Fruit fly (Drosophila melanogaster): ENCODE measurements around the gene CG15386.
A peak's percentile ranks its signal among the peaks of the same experiment; 100 is the strongest.

The CG15386 gene

DNA sequence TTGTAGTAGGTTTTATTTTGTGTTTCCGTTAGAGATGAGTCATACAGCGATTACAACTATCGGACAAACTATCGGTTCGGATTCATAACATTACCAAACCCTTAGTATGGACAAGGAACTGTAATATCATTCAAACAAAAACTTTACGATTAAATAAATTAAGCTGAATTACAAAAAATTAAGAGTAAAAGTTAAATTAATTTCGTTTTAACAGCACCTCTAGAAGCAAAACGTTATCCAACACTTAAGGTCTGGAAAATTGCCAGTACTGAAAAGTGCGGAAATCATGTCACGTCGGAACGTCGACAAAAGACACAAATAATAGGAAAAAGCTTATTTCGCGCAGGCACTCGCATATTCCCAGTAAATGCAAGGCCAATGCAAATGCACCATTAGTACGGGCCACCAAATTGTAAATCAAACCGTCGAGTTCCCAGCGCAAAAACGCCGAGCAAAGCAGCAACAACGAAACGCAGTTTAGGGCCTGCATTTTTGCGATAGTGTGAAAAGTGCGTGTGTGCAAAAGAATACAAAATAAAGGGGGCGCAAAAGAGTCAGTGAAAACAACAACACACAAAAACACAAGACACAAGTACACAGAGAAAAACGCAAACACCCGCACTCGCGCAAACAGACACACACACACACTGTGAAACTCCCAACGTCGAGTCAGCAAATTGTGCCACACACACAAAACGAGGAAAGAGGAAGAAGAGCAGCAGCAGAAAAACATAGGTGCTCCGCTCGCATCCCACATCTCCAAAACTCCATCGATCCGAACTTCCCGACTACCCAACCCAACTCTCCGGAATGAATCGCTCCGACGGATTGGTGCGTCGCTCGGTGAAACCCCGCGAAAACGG, 9.4 kb upstream of the CG15386 start, which contains the start of the genes CG15387 and sau (continued):
- TF ChIP-seq Bgb (GFP tag; IDR thresholded peaks at IDR 0.05; ENCODE audit: partially characterized antibody) (peak; percentile 88), hb (GFP tag; IDR thresholded peaks at IDR 0.05; ENCODE audit: partially characterized antibody) (peak; percentile 81), row (GFP tag; IDR thresholded peaks at IDR 0.05) (peak; percentile 94), CG3726 (GFP tag; IDR thresholded peaks at IDR 0.05) (peak; percentile 52; the same call in 1 of the 3 replicates), CG16813 (GFP tag; IDR thresholded peaks at IDR 0.05; ENCODE audit: partially characterized antibody) (peak; percentile 94), zfh2 (GFP tag; optimal IDR thresholded peaks at IDR 0.05) (peak; percentile 93), Dref (GFP tag; IDR thresholded peaks at IDR 0.05) (peak; percentile 49), CG13775 (GFP tag; optimal IDR thresholded peaks at IDR 0.05) (peak; percentile 93), CG4282 (GFP tag; optimal IDR thresholded peaks at IDR 0.05) (peak; percentile 88), Hmr (GFP tag; optimal IDR thresholded peaks at IDR 0.05) (peak; percentile 89), Dad (GFP tag; optimal IDR thresholded peaks at IDR 0.05) (peak; percentile 83), CG17829 (tag; optimal IDR thresholded peaks at IDR 0.05) (peak; percentile 93), CG6272 (GFP tag; IDR thresholded peaks at IDR 0.05) (peak; percentile 77), chif (GFP tag; optimal IDR thresholded peaks at IDR 0.05) (peak; percentile 86 to 91), CG2889 (GFP tag; IDR thresholded peaks at IDR 0.05) (peak; percentile 79), tin (GFP tag; optimal IDR thresholded peaks at IDR 0.05) (peak; percentile 90), lmd (GFP tag; IDR thresholded peaks at IDR 0.05) (peak; percentile 82), PHDP (tag; optimal IDR thresholded peaks at IDR 0.05) (peak; percentile 89), p53 (GFP tag; optimal IDR thresholded peaks at IDR 0.05) (peak; percentile 74), tup (GFP tag; optimal IDR thresholded peaks at IDR 0.05) (peak; percentile 79), hbn (GFP tag; IDR thresholded peaks at IDR 0.05; ENCODE audit: partially characterized antibody) (peak; percentile 93), NFAT (GFP tag; IDR thresholded peaks at IDR 0.05) (no peak; the same call in none of the 2 replicates), CG7745 (tag; optimal IDR thresholded peaks at IDR 0.05) (no peak), CG6654 (GFP tag; optimal IDR thresholded peaks at IDR 0.05) (peak; percentile 57), Lpt (GFP tag; optimal IDR thresholded peaks at IDR 0.05) (no peak), CG2120 (GFP tag; optimal IDR thresholded peaks at IDR 0.05) (peak; percentile 96), Gsc (GFP tag; IDR thresholded peaks at IDR 0.05) (no peak), Drgx (GFP tag; IDR thresholded peaks at IDR 0.05) (peak; percentile 65), CG11560 (tag; IDR thresholded peaks at IDR 0.05) (peak; percentile 49; the same call in 2 of the 3 replicates), CG14710 (tag; optimal IDR thresholded peaks at IDR 0.05) (peak; percentile 95), CG13287 (GFP tag; IDR thresholded peaks at IDR 0.05; ENCODE audit: partially characterized antibody) (peak; percentile 95), CG8765 (GFP tag; IDR thresholded peaks at IDR 0.05) (peak; percentile 67), sug (tag; optimal IDR thresholded peaks at IDR 0.05) (peak; percentile 89), psq (GFP tag; optimal IDR thresholded peaks at IDR 0.05) (peak; percentile 71), jigr1 (GFP tag; IDR thresholded peaks at IDR 0.05) (no peak), CG16779 (GFP tag; IDR thresholded peaks at IDR 0.05) (peak; percentile 64), CG4854 (GFP tag; optimal IDR thresholded peaks at IDR 0.05) (peak; percentile 88), Aef1 (GFP tag; IDR thresholded peaks at IDR 0.05) (peak; percentile 79), CG18764 (GFP tag; optimal IDR thresholded peaks at IDR 0.05) (peak; percentile 73), so (GFP tag; IDR thresholded peaks at IDR 0.05) (peak; percentile 82), dan (GFP tag; IDR thresholded peaks at IDR 0.05) (no peak), cas (GFP tag; IDR thresholded peaks at IDR 0.05) (peak; percentile 78; the same call in 1 of the 2 replicates), Camta (GFP tag; optimal IDR thresholded peaks at IDR 0.05) (peak; percentile 90), mld (GFP tag; IDR thresholded peaks at IDR 0.05; ENCODE audit: partially characterized antibody) (peak; percentile 90), gt (GFP tag; IDR thresholded peaks at IDR 0.05) (peak; percentile 71), ewg (GFP tag; optimal IDR thresholded peaks at IDR 0.05) (peak; percentile 84), Opbp (GFP tag; IDR thresholded peaks at IDR 0.05; ENCODE audit: partially characterized antibody) (peak; percentile 82), CG12942 (GFP tag; optimal IDR thresholded peaks at IDR 0.05) (peak; percentile 81), Six4 (GFP tag; optimal IDR thresholded peaks at IDR 0.05) (peak; percentile 81)

Data from whole organism, embryonic.